Fruit fly (Drosophila melanogaster): ENCODE measurements around the gene CG2841.

dm6 chrX:2317347-2317832 is 48.8 kb downstream of the CG2841 start:
- TF ChIP-seq CTCF (optimal IDR thresholded peaks at IDR 0.05) = no peak
- TF ChIP-seq CG8478 (optimal IDR thresholded peaks at IDR 0.05) = no peak
